Worm (Caenorhabditis elegans): Measurements from ENCODE around the gene F41E6.1.
A peak's percentile ranks its signal among the peaks of the same experiment; 100 is the strongest.

Gene F41E6.1

DNA sequence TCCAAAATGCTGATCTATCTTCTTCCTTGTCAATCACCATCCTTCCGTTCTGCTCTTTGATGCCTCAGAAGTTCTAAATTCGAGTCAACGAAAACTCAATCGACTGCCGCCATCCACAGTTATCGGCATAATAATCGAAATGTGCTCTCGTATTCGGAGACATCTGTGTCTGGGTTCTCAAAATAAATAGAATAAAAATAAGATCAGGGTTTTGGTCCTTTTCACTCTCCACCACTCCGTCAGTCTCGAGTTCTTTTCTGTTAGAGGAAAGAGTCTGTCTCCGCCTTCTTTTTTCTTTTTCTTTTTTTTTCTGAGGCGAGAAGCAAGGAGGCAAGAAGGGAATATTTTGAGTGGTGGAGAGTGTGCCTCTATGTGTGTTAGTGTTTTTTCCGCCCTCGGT, 1.3 kb downstream of the F41E6.1 start, which contains the start of gene F41E6.17:
Gene F41E6.17 (plus strand): TSS at position 348 of the 400 bp plus-strand sequence.
- no peak for TF ChIP-seq scrt-1 (GFP tag; IDR thresholded peaks at IDR 0.05)
- TF ChIP-seq flt-1 (GFP tag; IDR thresholded peaks at IDR 0.05): no peak
- TF ChIP-seq ceh-13 (GFP tag; optimal IDR thresholded peaks at IDR 0.05): no peak
- TF ChIP-seq F13C5.2 (tag; optimal IDR thresholded peaks at IDR 0.05): no peak

DNA sequence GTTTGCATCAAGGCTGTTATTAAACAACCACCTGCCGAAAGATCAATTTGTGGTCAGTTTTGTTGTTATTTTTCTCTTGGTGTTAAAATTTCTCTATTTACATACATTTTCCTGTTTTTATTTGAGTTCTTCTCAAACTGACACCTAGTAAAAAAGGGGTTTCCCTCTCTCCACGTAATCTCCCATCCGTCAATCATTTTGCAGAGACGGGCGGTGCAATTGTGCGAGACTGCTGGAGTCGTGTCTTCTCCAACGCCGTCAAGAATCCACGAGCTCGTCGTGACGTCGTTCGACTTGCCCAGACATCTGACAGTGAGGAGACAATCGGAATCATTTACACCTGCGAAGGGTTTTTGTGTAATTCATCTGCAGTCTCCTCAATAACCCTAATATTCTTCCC, 4.0 kb downstream of the F41E6.1 start:
- no peak for TF ChIP-seq pes-1 (GFP tag; IDR thresholded peaks at IDR 0.05)
- TF ChIP-seq B0310.2 (tag; optimal IDR thresholded peaks at IDR 0.05): no peak
- TF ChIP-seq sea-1 (GFP tag; conservative IDR thresholded peaks at IDR 0.05): no peak
- no peak for TF ChIP-seq scrt-1 (GFP tag; IDR thresholded peaks at IDR 0.05)
- TF ChIP-seq hmg-4 (GFP tag; optimal IDR thresholded peaks at IDR 0.05): no peak
- no peak for TF ChIP-seq hnd-1 (tag; optimal IDR thresholded peaks at IDR 0.05)
- no peak for TF ChIP-seq tbx-11 (GFP tag; IDR thresholded peaks at IDR 0.05)
- TF ChIP-seq ama-1 (optimal IDR thresholded peaks at IDR 0.05): no peak
- TF ChIP-seq ceh-13 (GFP tag; optimal IDR thresholded peaks at IDR 0.05): no peak
- no peak for TF ChIP-seq tbx-37 (GFP tag; conservative IDR thresholded peaks at IDR 0.05)
- no peak for TF ChIP-seq aly-1 (tag; optimal IDR thresholded peaks at IDR 0.05)
- no peak for TF ChIP-seq tra-4 (tag; optimal IDR thresholded peaks at IDR 0.05)
- no peak for TF ChIP-seq ceh-36 (tag; optimal IDR thresholded peaks at IDR 0.05)
- no peak for TF ChIP-seq F13C5.2 (tag; optimal IDR thresholded peaks at IDR 0.05)
- TF ChIP-seq ets-7 (tag; optimal IDR thresholded peaks at IDR 0.05): no peak
- no peak for TF ChIP-seq hmbx-1 (tag; optimal IDR thresholded peaks at IDR 0.05)
- no peak for TF ChIP-seq flt-1 (GFP tag; IDR thresholded peaks at IDR 0.05)

DNA sequence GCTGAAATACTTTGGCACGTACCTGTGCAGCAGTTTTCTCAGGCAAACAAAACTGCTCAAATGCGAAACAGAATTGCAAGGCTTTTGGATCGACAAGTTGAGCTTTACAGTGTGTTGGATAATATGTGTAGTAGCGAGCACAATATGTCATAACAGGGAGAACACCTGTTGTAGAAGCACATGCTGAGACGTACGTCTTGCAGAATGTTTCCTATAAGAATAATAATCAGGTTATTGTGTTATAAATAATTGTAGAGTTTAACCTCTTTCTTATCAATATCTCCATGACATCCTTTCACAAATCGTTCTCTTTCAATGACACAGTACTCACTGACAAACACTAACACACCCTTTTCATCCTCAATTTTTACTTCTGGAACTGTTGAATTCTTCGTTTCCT, 5.2 kb downstream of the F41E6.1 start:
- no peak for TF ChIP-seq scrt-1 (GFP tag; IDR thresholded peaks at IDR 0.05)
- no peak for TF ChIP-seq flt-1 (GFP tag; IDR thresholded peaks at IDR 0.05)
- no peak for TF ChIP-seq ceh-13 (GFP tag; optimal IDR thresholded peaks at IDR 0.05)
- TF ChIP-seq hmbx-1 (tag; optimal IDR thresholded peaks at IDR 0.05): no peak
- TF ChIP-seq F13C5.2 (tag; optimal IDR thresholded peaks at IDR 0.05): no peak
- no peak for TF ChIP-seq tbx-11 (GFP tag; IDR thresholded peaks at IDR 0.05)
- TF ChIP-seq tbx-37 (GFP tag; conservative IDR thresholded peaks at IDR 0.05): no peak
- no peak for TF ChIP-seq pes-1 (GFP tag; IDR thresholded peaks at IDR 0.05)
- TF ChIP-seq B0310.2 (tag; optimal IDR thresholded peaks at IDR 0.05): no peak
- no peak for TF ChIP-seq tra-4 (tag; optimal IDR thresholded peaks at IDR 0.05)
- TF ChIP-seq hmg-4 (GFP tag; optimal IDR thresholded peaks at IDR 0.05): no peak

DNA sequence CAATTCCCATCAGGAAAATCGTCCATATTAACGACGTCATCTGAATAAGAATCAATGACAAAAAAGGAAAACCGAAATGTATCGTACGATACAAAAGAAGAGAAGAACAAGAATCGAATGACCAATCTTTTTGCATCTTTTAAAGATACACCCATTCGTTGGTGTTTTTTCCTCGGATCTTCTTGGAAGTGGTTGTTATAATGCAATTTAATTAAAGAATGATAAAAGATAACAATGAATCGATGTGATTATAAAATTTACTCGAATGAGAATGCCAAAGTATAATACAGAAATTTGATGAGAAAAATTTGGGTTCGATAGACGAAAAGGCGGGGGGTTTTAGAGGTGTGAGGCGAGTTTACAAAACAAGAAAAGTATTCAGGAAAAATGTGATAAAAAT, 6.6 kb downstream of the F41E6.1 start, which contains the start of gene F41E6.12:
Gene F41E6.12 (minus strand): TSS at position 101 of the 400 bp plus-strand sequence.
- TF ChIP-seq aly-1 (tag; optimal IDR thresholded peaks at IDR 0.05) (no peak), B0310.2 (tag; optimal IDR thresholded peaks at IDR 0.05) (no peak), tbx-37 (GFP tag; conservative IDR thresholded peaks at IDR 0.05) (no peak), ceh-13 (GFP tag; optimal IDR thresholded peaks at IDR 0.05) (no peak), hmbx-1 (tag; optimal IDR thresholded peaks at IDR 0.05) (no peak), tbx-11 (GFP tag; IDR thresholded peaks at IDR 0.05) (no peak), flt-1 (GFP tag; IDR thresholded peaks at IDR 0.05) (no peak), hnd-1 (tag; optimal IDR thresholded peaks at IDR 0.05) (no peak), scrt-1 (GFP tag; IDR thresholded peaks at IDR 0.05) (no peak), sea-1 (GFP tag; conservative IDR thresholded peaks at IDR 0.05) (no peak), ets-7 (tag; optimal IDR thresholded peaks at IDR 0.05) (no peak), ama-1 (optimal IDR thresholded peaks at IDR 0.05) (no peak), ceh-36 (tag; optimal IDR thresholded peaks at IDR 0.05) (no peak), tra-4 (tag; optimal IDR thresholded peaks at IDR 0.05) (no peak)

DNA sequence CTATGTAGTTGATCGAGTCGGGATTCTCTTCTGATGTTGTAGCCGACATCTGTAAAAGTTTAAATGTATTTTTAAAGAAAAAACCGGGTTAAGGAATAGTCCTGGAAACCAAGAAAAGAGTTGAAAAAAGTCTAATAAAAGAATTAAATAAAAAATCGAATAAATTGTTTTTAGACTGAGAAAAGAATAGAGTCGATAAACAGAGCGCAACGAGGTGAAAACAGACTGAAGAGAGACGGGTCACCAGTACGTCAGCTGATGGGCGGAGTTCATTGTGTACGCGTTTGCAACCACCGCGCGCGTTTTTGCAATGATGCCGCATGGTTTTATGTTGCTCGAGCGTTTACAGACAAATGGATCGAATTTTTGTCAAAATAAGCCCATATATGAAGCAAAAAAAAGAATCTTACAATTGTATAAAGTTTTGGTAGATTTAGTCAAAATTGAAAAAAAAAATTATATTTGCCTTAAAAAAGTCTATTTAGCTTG, 8.9 kb downstream of the F41E6.1 start, which contains the start of gene atg-18:
Gene atg-18 (minus strand): TSS at position 51 of the 489 bp plus-strand sequence.
- TF ChIP-seq tbx-37 (GFP tag; conservative IDR thresholded peaks at IDR 0.05) (peak; percentile 20; the same call in 1 of the 2 replicates), tbx-11 (GFP tag; IDR thresholded peaks at IDR 0.05) (peak; percentile 71; the same call in 1 of the 2 replicates), ceh-13 (GFP tag; optimal IDR thresholded peaks at IDR 0.05) (no peak), scrt-1 (GFP tag; IDR thresholded peaks at IDR 0.05) (peak; percentile 65; the same call in 1 of the 2 replicates), hmbx-1 (tag; optimal IDR thresholded peaks at IDR 0.05) (no peak), ets-7 (tag; optimal IDR thresholded peaks at IDR 0.05) (peak; percentile 33), ceh-36 (tag; optimal IDR thresholded peaks at IDR 0.05) (peak; percentile 23), hnd-1 (tag; optimal IDR thresholded peaks at IDR 0.05) (peak; percentile 28), sea-1 (GFP tag; conservative IDR thresholded peaks at IDR 0.05) (peak; percentile 73), hmg-4 (GFP tag; optimal IDR thresholded peaks at IDR 0.05) (no peak), F13C5.2 (tag; optimal IDR thresholded peaks at IDR 0.05) (peak; percentile 77), B0310.2 (tag; optimal IDR thresholded peaks at IDR 0.05) (no peak), pes-1 (GFP tag; IDR thresholded peaks at IDR 0.05) (peak; percentile 67), aly-1 (tag; optimal IDR thresholded peaks at IDR 0.05) (peak; percentile 43)

DNA sequence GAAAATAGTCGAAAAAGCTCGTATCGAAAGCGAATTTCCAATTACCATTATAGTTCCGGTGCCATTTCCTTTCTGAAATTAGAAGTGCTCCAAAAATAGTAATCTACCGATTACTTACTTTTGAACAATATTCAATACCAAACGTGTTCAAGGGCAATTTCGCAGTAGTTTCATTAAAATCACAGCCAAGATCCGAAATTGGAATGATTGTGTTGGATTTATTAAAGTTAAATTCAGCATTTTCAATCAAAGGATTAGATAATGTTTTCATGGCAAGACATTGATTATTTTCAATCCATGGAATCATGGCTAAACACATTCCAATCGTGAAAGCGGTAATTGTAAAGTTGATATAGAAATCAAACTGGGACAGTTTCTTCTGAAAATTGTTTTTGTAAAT, 10.4 kb downstream of the F41E6.1 start:
- no peak for TF ChIP-seq tbx-11 (GFP tag; IDR thresholded peaks at IDR 0.05)
- TF ChIP-seq flt-1 (GFP tag; IDR thresholded peaks at IDR 0.05): no peak
- TF ChIP-seq tbx-37 (GFP tag; conservative IDR thresholded peaks at IDR 0.05): no peak
- no peak for TF ChIP-seq ceh-36 (tag; optimal IDR thresholded peaks at IDR 0.05)
- no peak for TF ChIP-seq ama-1 (optimal IDR thresholded peaks at IDR 0.05)
- TF ChIP-seq hnd-1 (tag; optimal IDR thresholded peaks at IDR 0.05): no peak
- no peak for TF ChIP-seq aly-1 (tag; optimal IDR thresholded peaks at IDR 0.05)
- no peak for TF ChIP-seq hmg-4 (GFP tag; optimal IDR thresholded peaks at IDR 0.05)
- TF ChIP-seq pes-1 (GFP tag; IDR thresholded peaks at IDR 0.05): no peak
- TF ChIP-seq scrt-1 (GFP tag; IDR thresholded peaks at IDR 0.05): no peak
- TF ChIP-seq ceh-13 (GFP tag; optimal IDR thresholded peaks at IDR 0.05): no peak

DNA sequence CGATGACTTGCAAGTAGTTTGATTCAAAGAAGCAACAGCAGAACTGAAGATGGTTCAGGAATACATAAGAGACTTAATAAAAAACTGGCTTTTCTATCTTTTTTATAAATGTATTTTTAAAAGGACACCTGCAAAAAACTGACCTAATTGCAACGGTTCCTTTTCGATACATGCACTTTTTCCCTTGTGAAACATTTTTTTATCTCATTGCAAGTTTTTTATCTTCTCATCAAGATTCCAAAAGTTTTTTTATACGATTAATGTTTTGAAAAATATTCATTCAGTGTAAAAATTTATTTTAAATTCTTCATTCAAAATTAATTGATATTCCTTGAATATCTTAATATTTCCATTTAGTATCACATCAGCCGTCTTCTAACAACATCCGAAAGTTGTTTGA, 13.2 kb downstream of the F41E6.1 start, which contains the start of gene oac-29:
Gene oac-29 (minus strand): TSS at position 101 of the 400 bp plus-strand sequence.
- TF ChIP-seq tra-4 (tag; optimal IDR thresholded peaks at IDR 0.05) (no peak), ama-1 (optimal IDR thresholded peaks at IDR 0.05) (no peak), scrt-1 (GFP tag; IDR thresholded peaks at IDR 0.05) (no peak), hmg-4 (GFP tag; optimal IDR thresholded peaks at IDR 0.05) (no peak)
